Fruit fly (Drosophila melanogaster) whole organism, wandering third instar larva: Measurements from ENCODE around the gene crol.

Experiments
- CG32264 ChIP-seq: fragments of 200-800 bp; sonication (Bioruptor generic); optimal IDR thresholded peaks from 2 replicates; lab custom pipeline; 2016; ENCODE audit warnings: missing biosample characterization, missing genetic modification characterization
- CG9705 ChIP-seq: fragments of 200-800 bp; sonication (Bioruptor generic); optimal IDR thresholded peaks from 2 replicates; lab custom pipeline; 2018; ENCODE audit warnings: missing biosample characterization, mild to moderate bottlenecking, missing genetic modification characterization
- CrebA ChIP-seq: fragments of 200-800 bp; sonication (Bioruptor generic); optimal IDR thresholded peaks from 2 replicates; lab custom pipeline; 2016; ENCODE audit warnings: missing biosample characterization, mild to moderate bottlenecking, missing genetic modification characterization, borderline replicate concordance
- GATAd ChIP-seq: sonication (Bioruptor generic); optimal IDR thresholded peaks from 2 replicates; lab custom pipeline; 2016; ENCODE audit warnings: missing biosample characterization, missing genetic modification characterization
- Jra ChIP-seq: sonication (Bioruptor generic); optimal IDR thresholded peaks from 2 replicates; lab custom pipeline; 2016; ENCODE audit warnings: missing biosample characterization, missing genetic modification characterization
- Myc ChIP-seq: fragments of >200 bp; optimal IDR thresholded peaks from 2 replicates; lab custom pipeline; 2017
- Rel ChIP-seq, 2 experiments: fragments of 200-800 bp; sonication (Bioruptor generic) in 1 of 2; optimal IDR thresholded peaks; 2 replicates in 1 of 2; 3 replicates in 1 of 2; lab custom pipeline; 2016 to 2019; ENCODE audit warnings: mild to moderate bottlenecking in 2 of 2, missing biosample characterization in 2 of 2, missing genetic modification characterization in 2 of 2, moderate library complexity in 1 of 2
- Sp1 ChIP-seq: fragments of 200-800 bp; sonication (Bioruptor generic); optimal IDR thresholded peaks from 3 replicates; lab custom pipeline; 2019; ENCODE audit warnings: missing biosample characterization, mild to moderate bottlenecking, missing genetic modification characterization, moderate library complexity
- br ChIP-seq: fragments of 200-800 bp; sonication (Bioruptor generic); optimal IDR thresholded peaks from 2 replicates; lab custom pipeline; 2016; ENCODE audit warnings: missing biosample characterization, missing genetic modification characterization
- brk ChIP-seq: fragments of 200-800 bp; sonication (Bioruptor generic); optimal IDR thresholded peaks from 2 replicates; lab custom pipeline; 2016; ENCODE audit warnings: missing biosample characterization, mild to moderate bottlenecking, missing genetic modification characterization
- dsf ChIP-seq: sonication (Bioruptor generic); optimal IDR thresholded peaks from 2 replicates; lab custom pipeline; 2016; ENCODE audit warnings: missing biosample characterization, missing genetic modification characterization, borderline replicate concordance
- foxo ChIP-seq, 2 experiments: fragments of 200-800 bp; sonication (Bioruptor generic); optimal IDR thresholded peaks; 2 replicates in 1 of 2; 3 replicates in 1 of 2; lab custom pipeline; 2016 to 2017; ENCODE audit warnings: missing biosample characterization in 2 of 2, missing genetic modification characterization in 2 of 2
- fru ChIP-seq: fragments of 200-800 bp; sonication (Bioruptor generic); optimal IDR thresholded peaks from 3 replicates; lab custom pipeline; 2016; ENCODE audit warnings: missing biosample characterization, mild to moderate bottlenecking, missing genetic modification characterization
- h ChIP-seq: fragments of 200-800 bp; sonication (Bioruptor generic); optimal IDR thresholded peaks from 3 replicates; lab custom pipeline; 2016; ENCODE audit warnings: missing biosample characterization, mild to moderate bottlenecking, missing genetic modification characterization
- lola ChIP-seq: fragments of >200 bp; optimal IDR thresholded peaks from 2 replicates; lab custom pipeline; 2017; ENCODE audit warnings: missing biosample characterization, missing genetic modification characterization
- pan ChIP-seq: fragments of >200 bp; optimal IDR thresholded peaks from 2 replicates; lab custom pipeline; 2017
- psq ChIP-seq: fragments of 200-800 bp; sonication (Bioruptor generic); optimal IDR thresholded peaks from 3 replicates; lab custom pipeline; 2017; ENCODE audit warnings: missing biosample characterization, mild to moderate bottlenecking, missing genetic modification characterization, moderate library complexity
- sv ChIP-seq: fragments of 200-800 bp; sonication (Bioruptor generic); optimal IDR thresholded peaks from 3 replicates; lab custom pipeline; 2016; ENCODE audit warnings: missing biosample characterization, missing genetic modification characterization
- tai ChIP-seq: sonication (Bioruptor generic); optimal IDR thresholded peaks from 2 replicates; lab custom pipeline; 2016; ENCODE audit warnings: missing biosample characterization, missing genetic modification characterization
- usp ChIP-seq: fragments of >200 bp; optimal IDR thresholded peaks from 2 replicates; lab custom pipeline; 2017; ENCODE audit warnings: missing biosample characterization, missing genetic modification characterization

The crol gene

dm6 chr2L:11754402-11754801, 54.8 kb downstream of the crol start, which contains the start of gene Sfp33A1:
Gene Sfp33A1, minus strand, starts transcription at chr2L:11754502.
- TF ChIP-seq sv, result no peak
- TF ChIP-seq usp, result no peak
- no peak for TF ChIP-seq GATAd (GFP tag; lab: Kevin White, UChicago)
- TF ChIP-seq CG32264, result no peak
- TF ChIP-seq tai (GFP tag; lab: Kevin White, UChicago), result no peak
- TF ChIP-seq fru (GFP tag; lab: Kevin White, UChicago), result no peak
- TF ChIP-seq br (GFP tag; lab: Kevin White, UChicago), result no peak
- no peak for TF ChIP-seq CG9705 (GFP tag; lab: Kevin White, UChicago)
- TF ChIP-seq CrebA, result no peak
- no peak for TF ChIP-seq Myc (lab: Kevin White, UChicago)
- no peak for TF ChIP-seq brk (GFP tag; lab: Kevin White, UChicago)
- TF ChIP-seq foxo (GFP tag; optimal IDR thresholded peaks at IDR 0.05; lab: Kevin White, UChicago), result no peak

DNA sequence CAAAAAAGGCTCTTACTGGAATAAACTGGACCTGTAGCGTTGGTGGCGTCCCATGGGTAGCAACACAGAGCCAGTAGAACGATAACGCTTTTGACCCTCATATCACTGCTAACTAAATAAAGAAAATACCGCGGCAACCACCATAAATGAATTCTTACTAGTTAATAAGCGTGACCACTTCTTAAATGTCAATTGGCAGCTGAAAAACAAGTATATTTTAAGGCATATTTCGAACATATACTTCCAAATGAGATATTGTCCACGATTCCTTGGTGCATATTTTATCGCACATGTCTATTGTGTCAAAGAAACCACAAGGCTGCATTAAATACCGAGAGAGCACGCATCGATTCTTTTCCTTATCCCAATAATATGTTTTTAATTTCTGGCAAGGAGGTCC, 55.3 kb downstream of the crol start, which contains the start of gene CG42471:
Gene CG42471, minus strand, starts transcription at position 101 of the 400 bp plus-strand sequence.
- TF ChIP-seq dsf (GFP tag; lab: Kevin White, UChicago), result no peak
- no peak for TF ChIP-seq Rel (GFP tag; optimal IDR thresholded peaks at IDR 0.05; lab: Kevin White, UChicago)
- no peak for TF ChIP-seq Rel (tag; optimal IDR thresholded peaks at IDR 0.05; lab: Kevin White, UChicago)
- TF ChIP-seq usp, result no peak
- no peak for TF ChIP-seq GATAd (GFP tag; lab: Kevin White, UChicago)
- no peak for TF ChIP-seq pan (lab: Kevin White, UChicago)
- no peak for TF ChIP-seq Sp1 (GFP tag; lab: Kevin White, UChicago)
- TF ChIP-seq CG32264, result no peak
- no peak for TF ChIP-seq lola (GFP tag; lab: Kevin White, UChicago)
- TF ChIP-seq Jra, result no peak
- TF ChIP-seq psq, result no peak

dm6 chr2L:11753455-11753854, 55.8 kb downstream of the crol start, which contains the start of gene CG42470:
Gene CG42470, minus strand, starts transcription at chr2L:11753555.
- TF ChIP-seq br (GFP tag; lab: Kevin White, UChicago) (no peak), h (no peak), brk (GFP tag; lab: Kevin White, UChicago) (no peak), CG9705 (GFP tag; lab: Kevin White, UChicago) (no peak)
